Worm (Caenorhabditis elegans): ENCODE measurements around the gene hxk-3.

ce11 chrIV:1478649-1479048, 18.8 kb upstream of the hxk-3 start:
- no peak for TF ChIP-seq dao-5 (tag; optimal IDR thresholded peaks at IDR 0.05)
- TF ChIP-seq him-1 (tag; optimal IDR thresholded peaks at IDR 0.05) = no peak

Measured in whole organism, L4/young adult.